Fruit fly (Drosophila melanogaster): ENCODE data around the gene CG5746.

Gene CG5746

DNA sequence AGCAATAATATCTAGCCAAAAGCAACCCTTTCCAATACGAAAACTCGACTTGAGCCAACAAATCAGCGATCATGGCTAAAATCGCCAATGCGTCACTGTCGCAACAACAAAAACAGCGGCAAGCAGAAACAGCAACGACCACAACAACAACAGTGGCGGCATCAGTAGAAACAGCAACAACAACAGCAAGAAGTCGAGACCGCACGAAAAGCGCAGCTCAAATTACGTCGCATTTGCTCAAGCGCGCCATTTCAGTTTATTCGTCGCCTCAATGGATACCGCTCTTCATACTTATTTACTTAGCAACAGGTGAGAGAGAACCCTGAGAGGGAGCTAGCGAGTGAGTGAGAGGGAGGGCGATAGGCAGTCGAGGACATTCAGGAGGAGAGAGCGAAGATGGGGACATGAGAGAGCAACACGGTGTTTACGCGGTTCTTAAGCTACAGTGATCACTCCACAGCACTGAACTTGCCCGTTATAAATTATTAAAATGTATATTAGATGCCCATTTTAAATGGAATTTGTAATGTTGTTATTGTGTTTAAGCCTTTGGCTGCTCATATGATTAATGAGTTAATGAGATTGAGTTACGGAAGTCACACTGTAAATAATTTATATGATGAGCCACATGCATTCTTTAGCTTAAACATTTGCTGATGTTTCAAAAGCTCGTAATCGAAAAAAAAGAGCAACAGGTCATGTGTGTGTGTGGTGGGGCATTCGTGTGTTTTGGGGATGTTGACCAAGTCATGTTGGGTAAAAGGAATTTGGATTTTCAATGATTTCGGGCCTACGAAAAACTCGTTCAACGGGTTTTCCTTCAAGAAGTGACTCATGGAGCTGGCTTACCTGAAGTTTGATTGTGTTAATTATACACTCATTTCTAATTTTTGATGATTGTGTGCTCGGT, 52.8 kb downstream of the CG5746 start (continued):
- TF ChIP-seq bsh (GFP tag; optimal IDR thresholded peaks at IDR 0.05) (peak; percentile 82 to 90), Lpt (GFP tag; optimal IDR thresholded peaks at IDR 0.05) (no peak)

DNA sequence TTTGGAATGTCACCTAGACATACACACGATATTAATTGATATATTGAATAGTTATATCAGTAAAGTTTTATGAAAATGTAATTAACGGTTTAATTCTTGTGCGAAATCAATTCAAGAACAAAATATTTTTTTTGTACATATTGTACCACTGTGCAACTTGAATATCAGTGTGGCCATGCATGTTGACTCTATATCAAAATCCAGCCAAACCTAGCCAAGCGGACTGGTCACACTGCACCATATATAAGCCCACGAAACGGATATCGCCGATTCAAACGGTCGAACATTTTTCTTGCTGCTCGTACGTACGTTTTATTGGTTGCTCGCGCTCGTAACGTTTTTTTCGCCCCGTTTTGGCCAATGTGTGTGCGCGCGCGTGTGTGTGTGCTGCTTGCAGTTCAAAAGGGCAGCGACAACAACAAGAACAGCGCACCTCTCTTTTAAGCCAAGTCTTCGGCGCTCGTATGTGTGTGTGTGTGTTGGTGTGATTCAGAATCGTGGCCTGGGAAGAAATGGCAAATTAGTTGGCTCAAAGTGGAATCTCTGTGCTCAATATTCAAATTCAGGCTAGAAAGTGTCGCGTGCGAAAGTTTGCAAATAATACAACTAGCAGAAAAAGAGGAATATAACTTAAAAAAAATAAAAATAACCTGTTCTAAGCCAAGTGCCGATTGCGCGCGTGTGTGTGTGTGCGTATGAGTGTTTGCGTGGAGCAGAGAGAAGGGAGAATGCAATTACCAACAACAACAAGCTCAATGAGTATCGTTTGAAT, 53.6 kb downstream of the CG5746 start, which contains the start of gene crb:
Gene crb, plus strand, starts transcription at position 295 of the 772 bp plus-strand sequence.
- TF ChIP-seq Dref (GFP tag; IDR thresholded peaks at IDR 0.05) (no peak), Rfx (GFP tag; IDR thresholded peaks at IDR 0.05) (peak; percentile 66), pnt (GFP tag; optimal IDR thresholded peaks at IDR 0.05) (no peak), phol (tag; optimal IDR thresholded peaks at IDR 0.05) (peak; percentile 35), luna (GFP tag; optimal IDR thresholded peaks at IDR 0.05) (no peak), CG33213 (GFP tag; optimal IDR thresholded peaks at IDR 0.05) (peak; percentile 65), bab2 (GFP tag; optimal IDR thresholded peaks at IDR 0.05) (no peak), Deaf1 (tag; optimal IDR thresholded peaks at IDR 0.05) (peak; percentile 69), Camta (GFP tag; optimal IDR thresholded peaks at IDR 0.05) (peak; percentile 44), CG6791 (GFP tag; IDR thresholded peaks at IDR 0.05; ENCODE audit: partially characterized antibody) (peak; percentile 80), CG8924 (tag; optimal IDR thresholded peaks at IDR 0.05) (peak; percentile 33), Hand (GFP tag; optimal IDR thresholded peaks at IDR 0.05) (no peak), slou (GFP tag; optimal IDR thresholded peaks at IDR 0.05) (no peak), CG5245 (GFP tag; optimal IDR thresholded peaks at IDR 0.05) (no peak), CG18619 (GFP tag; optimal IDR thresholded peaks at IDR 0.05) (no peak), Bdp1 (GFP tag; optimal IDR thresholded peaks at IDR 0.05) (peak; percentile 41), CG4424 (GFP tag; optimal IDR thresholded peaks at IDR 0.05) (peak; percentile 48), dysf (GFP tag; IDR thresholded peaks at IDR 0.05) (peak; percentile 48; the same call in 2 of the 3 replicates), Med (GFP tag) (peak; percentile 95), al (GFP tag; IDR thresholded peaks at IDR 0.05) (no peak), CG3065 (GFP tag; optimal IDR thresholded peaks at IDR 0.05) (no peak), seq (GFP tag; IDR thresholded peaks at IDR 0.05) (no peak), YL-1 (GFP tag; optimal IDR thresholded peaks at IDR 0.05) (peak; percentile 7), Gug (GFP tag; IDR thresholded peaks at IDR 0.05) (0 out of 4 replicates have a peak, but pooled peaks have one; percentile 7), mld (GFP tag; IDR thresholded peaks at IDR 0.05; ENCODE audit: partially characterized antibody) (no peak), CG8388 (GFP tag; optimal IDR thresholded peaks at IDR 0.05) (peak; percentile 14), CG2889 (GFP tag; IDR thresholded peaks at IDR 0.05) (no peak), jing (GFP tag; optimal IDR thresholded peaks at IDR 0.05) (no peak), Lhr (GFP tag; optimal IDR thresholded peaks at IDR 0.05) (peak; percentile 63), CG13287 (GFP tag; IDR thresholded peaks at IDR 0.05; ENCODE audit: partially characterized antibody) (peak; percentile 63), Lpt (GFP tag; optimal IDR thresholded peaks at IDR 0.05) (no peak), CG1529 (GFP tag; optimal IDR thresholded peaks at IDR 0.05) (no peak), Atf-2 (GFP tag; optimal IDR thresholded peaks at IDR 0.05) (no peak), CG17361 (GFP tag; IDR thresholded peaks at IDR 0.05) (0 out of 3 replicates have a peak, but pooled peaks have one; percentile 41), gfzf (GFP tag; optimal IDR thresholded peaks at IDR 0.05) (peak; percentile 93), Meics (GFP tag; optimal IDR thresholded peaks at IDR 0.05) (peak; percentile 64), Aef1 (GFP tag; IDR thresholded peaks at IDR 0.05) (no peak), TFAM (GFP tag; optimal IDR thresholded peaks at IDR 0.05) (no peak), sob (GFP tag; IDR thresholded peaks at IDR 0.05) (peak; percentile 67), CG6654 (GFP tag; optimal IDR thresholded peaks at IDR 0.05) (no peak), CG4820 (GFP tag; optimal IDR thresholded peaks at IDR 0.05) (peak; percentile 35), Dad (GFP tag; optimal IDR thresholded peaks at IDR 0.05) (peak; percentile 44), ssp (GFP tag; IDR thresholded peaks at IDR 0.05) (no peak), chinmo (GFP tag; IDR thresholded peaks at IDR 0.05; ENCODE audit: partially characterized antibody) (peak; percentile 85), BtbVII (GFP tag; optimal IDR thresholded peaks at IDR 0.05) (peak; percentile 37)
